Worm (Caenorhabditis elegans): ENCODE results near the gene K02A6.1.

The K02A6.1 gene

DNA sequence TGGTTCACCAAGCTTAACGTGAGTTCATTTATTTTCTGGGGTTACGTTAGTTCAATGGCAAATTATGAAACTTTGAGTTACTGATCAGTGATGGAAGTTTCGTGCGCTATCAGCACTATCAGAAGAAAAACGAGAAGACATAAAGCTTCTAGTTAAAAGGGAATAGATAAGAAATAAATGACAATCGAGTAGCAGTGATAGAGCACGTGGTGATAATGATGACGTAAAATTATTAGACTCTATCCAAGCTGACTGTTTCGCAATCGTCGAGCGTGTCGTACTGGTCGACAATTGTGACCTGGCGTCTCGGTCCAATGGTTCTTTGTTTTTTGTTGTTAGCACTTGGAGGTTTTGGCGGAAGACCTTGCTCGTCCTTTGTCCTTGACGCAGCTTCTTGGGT, 23.6 kb downstream of the K02A6.1 start (continued):
- TF ChIP-seq lin-14 (GFP tag; optimal IDR thresholded peaks at IDR 0.05) (no peak), zip-4 (GFP tag; optimal IDR thresholded peaks at IDR 0.05) (no peak), elt-2 (tag; optimal IDR thresholded peaks at IDR 0.05) (peak; percentile 93), jun-1 (tag; optimal IDR thresholded peaks at IDR 0.05) (peak; percentile 52), blmp-1 (tag; optimal IDR thresholded peaks at IDR 0.05) (no peak), unc-130 (tag; optimal IDR thresholded peaks at IDR 0.05) (no peak), nhr-77 (tag; optimal IDR thresholded peaks at IDR 0.05) (no peak), nhr-47 (tag; optimal IDR thresholded peaks at IDR 0.05) (no peak), ets-5 (GFP tag; IDR thresholded peaks at IDR 0.05) (no peak), pax-3 (tag; optimal IDR thresholded peaks at IDR 0.05) (no peak), nhr-90 (tag; optimal IDR thresholded peaks at IDR 0.05; ENCODE audit: poor library complexity) (no peak), fkh-8 (tag; optimal IDR thresholded peaks at IDR 0.05) (no peak), vab-15 (tag; optimal IDR thresholded peaks at IDR 0.05) (no peak), fkh-10 (GFP tag; optimal IDR thresholded peaks at IDR 0.05) (no peak), zag-1 (tag; optimal IDR thresholded peaks at IDR 0.05) (no peak), ceh-8 (GFP tag; optimal IDR thresholded peaks at IDR 0.05) (no peak), fos-1 (tag; optimal IDR thresholded peaks at IDR 0.05) (no peak), xbp-1 (tag; optimal IDR thresholded peaks at IDR 0.05) (peak; percentile 12), ceh-63 (GFP tag; optimal IDR thresholded peaks at IDR 0.05) (no peak), fkh-4 (tag; optimal IDR thresholded peaks at IDR 0.05; ENCODE audit: borderline replicate concordance) (no peak), skn-1 (tag; optimal IDR thresholded peaks at IDR 0.05) (no peak), nhr-76 (tag; optimal IDR thresholded peaks at IDR 0.05) (no peak), efl-1 (optimal IDR thresholded peaks at IDR 0.05) (no peak), efl-1 (GFP tag; optimal IDR thresholded peaks at IDR 0.05 in 1 of 2) (no peak), nhr-20 (tag; optimal IDR thresholded peaks at IDR 0.05) (peak; percentile 14), lin-35 (GFP tag; optimal IDR thresholded peaks at IDR 0.05) (peak in 1 of 2 experiments; percentile 44), C04F5.9 (tag; optimal IDR thresholded peaks at IDR 0.05) (no peak), unc-62 (GFP tag; optimal IDR thresholded peaks at IDR 0.05) (no peak), lin-15B (tag; optimal IDR thresholded peaks at IDR 0.05) (no peak), elt-3 (tag; optimal IDR thresholded peaks at IDR 0.05) (no peak), snu-23 (GFP tag; optimal IDR thresholded peaks at IDR 0.05) (no peak), rnt-1 (tag; optimal IDR thresholded peaks at IDR 0.05) (no peak), nhr-19 (GFP tag; conservative IDR thresholded peaks at IDR 0.05) (no peak), pqm-1 (tag; optimal IDR thresholded peaks at IDR 0.05) (peak; percentile 61), dpl-1 (GFP tag; optimal IDR thresholded peaks at IDR 0.05) (no peak), mab-9 (GFP tag; IDR thresholded peaks at IDR 0.05) (no peak), nhr-84 (tag; optimal IDR thresholded peaks at IDR 0.05) (no peak)

DNA sequence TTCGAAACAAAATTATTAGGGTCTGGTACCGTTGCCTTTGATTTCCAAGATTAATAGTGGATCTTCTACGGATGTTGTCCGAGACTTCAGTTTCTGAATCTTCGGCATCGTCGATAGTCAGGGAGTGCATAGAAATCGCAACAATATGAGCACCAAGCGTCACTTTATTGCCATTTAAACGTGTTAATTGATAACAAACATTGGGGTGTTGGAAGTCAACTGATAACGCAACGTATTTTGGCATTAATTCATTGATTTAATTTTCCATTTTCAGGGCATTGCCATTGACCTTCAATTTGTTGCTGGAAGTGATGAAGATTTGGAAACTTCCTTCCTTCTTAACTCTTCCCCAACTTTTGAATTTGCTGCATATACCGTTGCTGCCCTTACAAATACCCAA, 26.6 kb downstream of the K02A6.1 start, which contains the start of gene kqt-2:
Gene kqt-2 (minus strand): TSS at position 244 of the 400 bp plus-strand sequence.
- no peak for TF ChIP-seq irx-1 (tag; optimal IDR thresholded peaks at IDR 0.05)
- no peak for TF ChIP-seq swsn-7 (tag; optimal IDR thresholded peaks at IDR 0.05)
- TF ChIP-seq elt-2 (tag; optimal IDR thresholded peaks at IDR 0.05) = peak; percentile 62
- TF ChIP-seq tbx-2 (tag; optimal IDR thresholded peaks at IDR 0.05) = no peak
- TF ChIP-seq hlh-4 (tag; optimal IDR thresholded peaks at IDR 0.05) = no peak
- TF ChIP-seq lsy-2 (tag; optimal IDR thresholded peaks at IDR 0.05) = no peak
- TF ChIP-seq nhr-20 (tag; optimal IDR thresholded peaks at IDR 0.05) = no peak

DNA sequence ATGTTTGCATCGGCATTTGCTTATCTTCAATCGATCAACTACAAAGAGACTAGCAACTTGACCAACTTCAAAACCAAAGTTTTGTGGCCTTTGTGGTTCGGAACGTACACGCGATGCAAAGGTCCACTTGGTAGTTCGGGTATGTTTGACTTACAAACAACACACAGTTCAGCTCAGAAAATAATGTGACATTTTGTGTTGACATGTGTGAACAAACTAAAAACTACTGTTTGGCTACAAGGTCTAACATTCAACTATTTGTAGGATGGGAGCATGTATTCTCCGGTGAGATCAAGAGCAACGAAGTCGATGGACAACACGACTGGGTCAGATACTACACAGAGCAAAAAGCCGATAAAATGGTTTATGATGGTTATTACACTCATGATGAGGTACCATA, 27.6 kb downstream of the K02A6.1 start:
- TF ChIP-seq nhr-85 (tag) (no peak), nhr-19 (GFP tag; conservative IDR thresholded peaks at IDR 0.05) (no peak), ces-1 (GFP tag; optimal IDR thresholded peaks at IDR 0.05) (no peak), nhr-11 (tag; optimal IDR thresholded peaks at IDR 0.05) (no peak), skn-1 (tag; optimal IDR thresholded peaks at IDR 0.05) (no peak), blmp-1 (tag; optimal IDR thresholded peaks at IDR 0.05) (no peak), aly-2 (tag; optimal IDR thresholded peaks at IDR 0.05) (no peak), pqm-1 (tag; optimal IDR thresholded peaks at IDR 0.05) (no peak), nhr-28 (tag; optimal IDR thresholded peaks at IDR 0.05) (no peak), dsc-1 (tag; optimal IDR thresholded peaks at IDR 0.05) (no peak), nhr-237 (tag; optimal IDR thresholded peaks at IDR 0.05) (no peak), Y116A8C.19 (tag; optimal IDR thresholded peaks at IDR 0.05; ENCODE audit: borderline replicate concordance) (no peak), sptf-1 (tag; optimal IDR thresholded peaks at IDR 0.05) (no peak), vab-15 (tag; optimal IDR thresholded peaks at IDR 0.05) (no peak), nhr-20 (tag; optimal IDR thresholded peaks at IDR 0.05) (no peak), sup-37 (GFP tag; optimal IDR thresholded peaks at IDR 0.05) (no peak), hpl-2 (GFP tag; optimal IDR thresholded peaks at IDR 0.05) (no peak)

Measured in whole organism, L1 larva.